Worm (Caenorhabditis elegans) whole organism, L3 larva: Measurements from ENCODE around the gene irld-51.

ENCODE experiments used
- R02D3.7 ChIP-seq: fragments of 150-350 bp; optimal IDR thresholded peaks from 2 replicates; lab custom pipeline; 2014; ENCODE audit warnings: missing biosample characterization, missing genetic modification characterization
- ceh-16 ChIP-seq: sonication (generic microtip); optimal IDR thresholded peaks from 2 replicates; lab custom pipeline; 2017; ENCODE audit warnings: missing biosample characterization, missing genetic modification characterization
- ceh-28 ChIP-seq: fragments of 150-350 bp; optimal IDR thresholded peaks from 2 replicates; lab custom pipeline; 2014; ENCODE audit warnings: missing biosample characterization, missing genetic modification reagents, missing genetic modification characterization
- ceh-82 ChIP-seq: fragments of 150-350 bp; optimal IDR thresholded peaks from 2 replicates; lab custom pipeline; 2014; ENCODE audit warnings: missing biosample characterization, missing genetic modification characterization
- ceh-9 ChIP-seq: sonication (generic microtip); optimal IDR thresholded peaks from 2 replicates; lab custom pipeline; 2018; ENCODE audit warnings: missing biosample characterization, missing genetic modification characterization
- egl-5 ChIP-seq: fragments of 150-350 bp; optimal IDR thresholded peaks from 2 replicates; lab custom pipeline; 2017; ENCODE audit warnings: missing biosample characterization, missing genetic modification reagents, missing genetic modification characterization, inconsistent platforms
- elt-1 ChIP-seq: fragments of 150-350 bp; optimal IDR thresholded peaks from 2 replicates; lab custom pipeline; 2014; ENCODE audit warnings: missing biosample characterization, missing genetic modification characterization
- elt-2 ChIP-seq: sonication (generic microtip); optimal IDR thresholded peaks from 2 replicates; lab custom pipeline; 2016; ENCODE audit warnings: missing genetic modification reagents, mild to moderate bottlenecking, missing genetic modification characterization, missing compliant biosample characterization
- eor-1 ChIP-seq, 2 experiments: fragments of 150-350 bp; optimal IDR thresholded peaks; 2 replicates each; lab custom pipeline; 2014 to 2018; ENCODE audit warnings: missing biosample characterization in 2 of 2, missing genetic modification characterization in 2 of 2
- fkh-10 ChIP-seq: sonication (generic microtip); optimal IDR thresholded peaks from 2 replicates; lab custom pipeline; 2017; ENCODE audit warnings: missing biosample characterization, missing genetic modification reagents, missing genetic modification characterization
- fkh-2 ChIP-seq: fragments of 150-350 bp; optimal IDR thresholded peaks from 2 replicates; lab custom pipeline; 2014; ENCODE audit warnings: missing biosample characterization, missing genetic modification reagents, missing genetic modification characterization
- fos-1 ChIP-seq: fragments of 150-350 bp; optimal IDR thresholded peaks from 2 replicates; lab custom pipeline; 2014; ENCODE audit warnings: missing biosample characterization, missing genetic modification characterization
- hmg-11 ChIP-seq: sonication (generic microtip); optimal IDR thresholded peaks from 2 replicates; lab custom pipeline; 2016; ENCODE audit warnings: missing genetic modification characterization, missing compliant biosample characterization
- jun-1 ChIP-seq: fragments of 150-350 bp; optimal IDR thresholded peaks from 2 replicates; lab custom pipeline; 2014; ENCODE audit warnings: missing biosample characterization, missing genetic modification reagents, missing genetic modification characterization
- lin-15B ChIP-seq: fragments of 150-350 bp; optimal IDR thresholded peaks from 2 replicates; lab custom pipeline; 2014; ENCODE audit warnings: missing biosample characterization, missing genetic modification characterization
- lin-39 ChIP-seq: fragments of 150-350 bp; optimal IDR thresholded peaks from 2 replicates; lab custom pipeline; 2018; ENCODE audit warnings: missing biosample characterization, missing genetic modification reagents, missing genetic modification characterization
- mdl-1 ChIP-seq: fragments of 150-350 bp; optimal IDR thresholded peaks from 2 replicates; lab custom pipeline; 2014; ENCODE audit warnings: missing biosample characterization, missing genetic modification characterization
- nfya-1 ChIP-seq: sonication (generic microtip); optimal IDR thresholded peaks from 2 replicates; lab custom pipeline; 2017; ENCODE audit warnings: missing genetic modification characterization, mild to moderate bottlenecking, missing compliant biosample characterization, antibody characterized with exemption, moderate library complexity; ENCODE audit not compliant: insufficient read depth
- nhr-12 ChIP-seq: fragments of 150-350 bp; optimal IDR thresholded peaks from 2 replicates; lab custom pipeline; 2014; ENCODE audit warnings: missing biosample characterization, missing genetic modification characterization
- nhr-23 ChIP-seq: fragments of 150-350 bp; optimal IDR thresholded peaks from 2 replicates; lab custom pipeline; 2014; ENCODE audit warnings: missing biosample characterization, missing genetic modification reagents, missing genetic modification characterization
- nhr-237 ChIP-seq: fragments of 150-350 bp; optimal IDR thresholded peaks from 2 replicates; lab custom pipeline; 2014; ENCODE audit warnings: missing biosample characterization, missing genetic modification characterization
- nhr-25 ChIP-seq: sonication (generic microtip); optimal IDR thresholded peaks from 2 replicates; lab custom pipeline; 2017; ENCODE audit warnings: missing biosample characterization, missing genetic modification characterization
- nhr-43 ChIP-seq: sonication (generic microtip); optimal IDR thresholded peaks from 2 replicates; lab custom pipeline; 2016; ENCODE audit warnings: mild to moderate bottlenecking, missing genetic modification characterization, missing compliant biosample characterization; ENCODE audit not compliant: poor library complexity, severe bottlenecking
- nhr-76 ChIP-seq: fragments of 150-350 bp; sonication (generic microtip); optimal IDR thresholded peaks from 5 replicates; lab custom pipeline; 2014; ENCODE audit warnings: missing biosample characterization, missing genetic modification characterization
- nhr-77 ChIP-seq: fragments of 150-350 bp; optimal IDR thresholded peaks from 2 replicates; lab custom pipeline; 2014; ENCODE audit warnings: missing biosample characterization, missing genetic modification characterization
- pha-4 ChIP-seq: fragments of 150-350 bp; optimal IDR thresholded peaks from 2 replicates; lab custom pipeline; 2014; ENCODE audit warnings: missing biosample characterization, missing genetic modification reagents, missing genetic modification characterization
- pqm-1 ChIP-seq: fragments of 150-350 bp; optimal IDR thresholded peaks from 2 replicates; lab custom pipeline; 2017; ENCODE audit warnings: missing biosample characterization, missing genetic modification characterization, inconsistent platforms
- skn-1 ChIP-seq: fragments of 150-350 bp; optimal IDR thresholded peaks from 2 replicates; lab custom pipeline; 2014; ENCODE audit warnings: missing biosample characterization, missing genetic modification characterization
- snpc-4 ChIP-seq: fragments of 150-350 bp; optimal IDR thresholded peaks from 2 replicates; lab custom pipeline; 2014; ENCODE audit warnings: missing biosample characterization, missing genetic modification characterization
- tbx-2 ChIP-seq: sonication (generic microtip); optimal IDR thresholded peaks from 2 replicates; lab custom pipeline; 2016; ENCODE audit warnings: mild to moderate bottlenecking, missing genetic modification characterization, missing compliant biosample characterization
- unc-39 ChIP-seq: sonication (generic microtip); optimal IDR thresholded peaks from 4 replicates; lab custom pipeline; 2017; ENCODE audit warnings: missing biosample characterization, missing genetic modification characterization
- unc-62 ChIP-seq: fragments of 150-350 bp; sonication (generic microtip); optimal IDR thresholded peaks from 4 replicates; lab custom pipeline; 2014; ENCODE audit warnings: missing biosample characterization, missing genetic modification reagents, missing genetic modification characterization
- ztf-11 ChIP-seq: fragments of 150-350 bp; optimal IDR thresholded peaks from 2 replicates; lab custom pipeline; 2014; ENCODE audit warnings: missing biosample characterization, missing genetic modification characterization
- ztf-4 ChIP-seq: fragments of 150-350 bp; optimal IDR thresholded peaks from 2 replicates; lab custom pipeline; 2014; ENCODE audit warnings: missing biosample characterization, missing genetic modification characterization

The irld-51 gene

DNA sequence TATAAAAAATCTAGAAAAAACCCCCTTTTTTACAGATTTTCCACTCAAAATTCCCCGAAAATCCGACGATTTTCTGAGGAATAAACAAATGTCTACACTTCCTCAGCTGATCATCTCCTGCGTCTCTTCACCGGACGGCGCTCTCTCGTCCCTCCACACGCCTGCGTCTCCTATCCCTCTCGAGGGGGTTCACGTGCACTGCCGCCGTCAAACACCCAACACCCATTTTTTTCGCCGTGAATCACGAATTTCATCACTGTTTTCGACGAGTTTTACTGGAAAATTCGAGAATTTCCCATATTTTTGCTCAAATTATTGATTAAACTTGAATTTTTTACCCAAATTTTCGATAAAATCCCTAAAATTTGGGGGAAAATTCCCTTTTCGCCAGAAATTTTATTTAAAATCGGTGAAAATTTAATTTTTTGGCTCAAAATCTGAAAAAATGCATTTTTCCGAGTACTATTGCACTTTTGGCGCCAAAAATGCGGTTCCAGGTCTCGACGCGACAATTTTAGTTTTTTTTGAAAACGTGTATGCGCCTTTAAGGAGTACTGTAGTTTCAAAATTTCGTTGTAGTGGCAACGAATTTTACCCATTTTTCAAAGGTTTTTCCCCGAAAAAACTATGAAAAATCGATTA is 31.6 kb downstream of the irld-51 start:
- TF ChIP-seq jun-1 (tag; lab: Kevin White, UChicago) (peak; percentile 5), ceh-28 (tag; lab: Kevin White, UChicago) (peak; percentile 26), lin-15B (peak; percentile 15), pha-4 (tag; lab: Kevin White, UChicago) (peak; percentile 57), hmg-11 (tag; lab: Kevin White, UChicago) (peak; percentile 43), mdl-1 (tag; lab: Kevin White, UChicago) (peak; percentile 68), lin-39 (peak; percentile 6), nfya-1 (peak; percentile 48), snpc-4 (tag; lab: Kevin White, UChicago) (peak; percentile 29), nhr-12 (tag; lab: Kevin White, UChicago) (no peak), nhr-23 (tag; lab: Kevin White, UChicago) (peak; percentile 28), fkh-10 (GFP tag; lab: Kevin White, UChicago) (peak; percentile 26), fkh-2 (no peak), elt-2 (peak; percentile 36), elt-1 (tag; lab: Kevin White, UChicago) (no peak)

DNA sequence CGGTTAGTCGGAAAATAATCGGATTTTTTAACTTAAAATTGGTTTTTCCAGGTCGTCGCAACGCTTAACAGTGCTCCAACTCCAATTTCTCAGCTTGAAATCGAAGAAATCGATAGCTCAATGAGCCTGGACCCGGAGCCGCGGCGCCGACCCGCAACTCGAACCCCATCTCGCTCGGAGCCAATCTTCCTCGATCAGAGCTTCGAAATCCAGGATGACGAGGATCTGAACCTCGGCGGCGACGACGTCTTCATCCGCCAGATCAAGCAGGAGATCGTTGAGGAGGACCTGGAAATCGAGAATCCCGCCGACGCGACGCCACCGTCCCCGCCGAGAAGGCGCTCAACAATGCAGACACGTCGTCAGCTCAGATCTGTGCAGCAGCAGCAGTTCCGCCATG is 32.3 kb downstream of the irld-51 start:
- TF ChIP-seq unc-39: no peak
- TF ChIP-seq pqm-1 (tag; lab: Kevin White, UChicago): no peak
- no peak for TF ChIP-seq nhr-76 (tag; lab: Kevin White, UChicago)
- TF ChIP-seq nhr-25 (tag; lab: Kevin White, UChicago): no peak
- no peak for TF ChIP-seq eor-1 (tag; optimal IDR thresholded peaks at IDR 0.05; lab: Kevin White, UChicago)
- TF ChIP-seq ztf-4: no peak
- TF ChIP-seq nhr-77: no peak
- TF ChIP-seq ceh-28 (tag; lab: Kevin White, UChicago): no peak
- TF ChIP-seq fkh-2: no peak

DNA sequence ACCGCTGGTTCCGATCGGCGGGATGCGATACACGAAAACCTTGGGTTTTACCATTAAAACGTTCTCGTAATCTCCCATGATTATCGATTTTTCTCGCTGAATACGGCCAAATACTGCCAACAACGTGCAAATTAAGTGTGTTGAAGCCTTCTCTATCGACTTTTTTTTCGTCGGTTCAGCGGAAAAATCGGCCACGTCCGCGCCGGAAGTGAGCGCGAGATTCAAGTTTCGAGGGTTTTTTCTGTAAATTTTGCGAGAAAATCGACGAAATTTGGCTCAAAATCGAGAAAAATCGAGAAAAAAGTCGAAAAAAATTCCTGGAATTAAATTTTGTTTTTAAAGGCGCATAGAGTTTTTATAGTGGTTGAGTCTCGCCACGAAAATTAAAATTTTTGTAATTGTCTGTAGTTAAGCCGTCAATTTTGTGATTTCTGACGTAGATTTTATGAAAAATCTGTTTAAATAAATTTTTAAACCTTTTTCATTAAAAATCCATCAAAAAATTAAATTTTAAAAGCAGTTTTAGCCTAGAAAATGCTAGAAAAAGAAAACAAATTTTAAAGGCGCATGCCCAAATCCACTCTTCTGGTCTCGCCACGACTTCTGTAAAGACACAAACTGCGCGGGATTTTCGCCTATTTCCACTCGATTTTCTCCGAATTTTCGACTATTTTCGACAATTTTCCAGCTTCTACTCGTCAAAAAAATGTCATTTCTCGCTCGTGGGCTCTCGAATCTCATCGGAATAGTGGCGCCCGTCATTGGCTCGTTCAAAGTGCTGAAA is 33.3 kb downstream of the irld-51 start, which contains the start of the genes ncap-1 and Y110A2AR.1:
Gene ncap-1, minus strand, starts transcription at position 241 of the 784 bp plus-strand sequence.
Gene Y110A2AR.1, plus strand, starts transcription at position 637 of the 784 bp plus-strand sequence.
- TF ChIP-seq nhr-43 (tag; lab: Kevin White, UChicago) (no peak), nfya-1 (peak; percentile 24), lin-15B (peak; percentile 10), pha-4 (tag; lab: Kevin White, UChicago) (peak; percentile 9), ztf-4 (no peak)

ce11 chrII:2913505-2913904 is 39.0 kb downstream of the irld-51 start, which contains the start of gene ubc-15:
Gene ubc-15 (minus strand): TSS chrII:2913605.
- TF ChIP-seq ztf-11 (tag; lab: Kevin White, UChicago) (no peak), egl-5 (tag; lab: Kevin White, UChicago) (no peak), nhr-237 (tag; lab: Kevin White, UChicago) (no peak), R02D3.7 (tag; lab: Kevin White, UChicago) (no peak), nfya-1 (no peak), tbx-2 (tag; lab: Kevin White, UChicago) (no peak), nhr-23 (tag; lab: Kevin White, UChicago) (no peak), ceh-82 (no peak), fkh-2 (no peak), nhr-43 (tag; lab: Kevin White, UChicago) (no peak), unc-62 (GFP tag; lab: Kevin White, UChicago) (no peak), nhr-12 (tag; lab: Kevin White, UChicago) (no peak), skn-1 (tag; lab: Kevin White, UChicago) (no peak), ceh-9 (tag; lab: Kevin White, UChicago) (no peak), fkh-10 (GFP tag; lab: Kevin White, UChicago) (no peak), ceh-16 (tag; lab: Kevin White, UChicago) (no peak), fos-1 (no peak)
